Worm (Caenorhabditis elegans): ENCODE measurements around the gene lat-1.

DNA sequence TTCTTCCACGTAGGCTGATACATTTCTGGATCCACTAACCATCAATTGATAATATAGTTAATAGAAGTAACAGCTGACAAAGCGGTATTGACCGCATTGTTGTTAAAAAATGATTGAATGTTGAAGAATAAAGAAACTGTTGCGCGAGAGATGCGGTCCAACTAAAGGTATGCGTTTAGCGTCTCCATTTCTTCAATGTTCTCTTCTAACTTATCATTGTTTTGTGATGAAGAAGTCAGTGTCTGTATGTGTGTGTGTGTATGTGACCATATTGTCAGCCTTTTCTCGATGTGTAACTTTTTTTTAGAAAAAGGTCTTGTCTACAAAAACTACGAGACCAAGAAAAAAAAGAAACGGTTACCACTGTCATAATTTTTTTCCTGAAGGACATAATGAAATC lies 29.8 kb downstream of the lat-1 start, which contains the start of gene B0457.2:
- TF ChIP-seq flt-1 (GFP tag; IDR thresholded peaks at IDR 0.05) (no peak), cog-1 (tag; optimal IDR thresholded peaks at IDR 0.05) (no peak), T22C8.4 (GFP tag; IDR thresholded peaks at IDR 0.05) (no peak), ztf-29 (GFP tag; IDR thresholded peaks at IDR 0.05) (no peak), med-1 (GFP tag; optimal IDR thresholded peaks at IDR 0.05; ENCODE audit: insufficient read depth) (no peak), tab-1 (GFP tag; IDR thresholded peaks at IDR 0.05) (no peak), klf-2 (GFP tag; conservative IDR thresholded peaks at IDR 0.05) (no peak), ref-1 (GFP tag; conservative IDR thresholded peaks at IDR 0.05) (no peak), ztf-23 (GFP tag; IDR thresholded peaks at IDR 0.05) (no peak)

All from whole organism, midembryonic.